Worm (Caenorhabditis elegans) whole organism, L1 larva: ENCODE data around the gene Y56A3A.2.

Experiments
- alr-1 ChIP-seq: fragments of 200-800 bp; sonication (Bioruptor generic); optimal IDR thresholded peaks from 2 replicates; lab custom pipeline; 2018; ENCODE audit warnings: borderline replicate concordance, mild to moderate bottlenecking, missing genetic modification characterization, missing compliant biosample characterization
- aly-2 ChIP-seq: fragments of 150-350 bp; optimal IDR thresholded peaks from 2 replicates; lab custom pipeline; 2014; ENCODE audit warnings: missing biosample characterization, missing genetic modification characterization
- blmp-1 ChIP-seq: fragments of 150-350 bp; optimal IDR thresholded peaks from 2 replicates; lab custom pipeline; 2014; ENCODE audit warnings: missing biosample characterization, missing genetic modification characterization
- dpl-1 ChIP-seq, 3 experiments: fragments of 150-350 bp in 2 of 3; sonication (generic microtip) in 1 of 3; optimal IDR thresholded peaks; 2 replicates each; lab custom pipeline; 2014 to 2017; ENCODE audit warnings: missing biosample characterization in 3 of 3, missing genetic modification characterization in 3 of 3, missing genetic modification reagents in 3 of 3
- fos-1 ChIP-seq: fragments of 150-350 bp; optimal IDR thresholded peaks from 2 replicates; lab custom pipeline; 2014; ENCODE audit warnings: missing biosample characterization, missing genetic modification characterization
- nhr-237 ChIP-seq: fragments of 150-350 bp; optimal IDR thresholded peaks from 2 replicates; lab custom pipeline; 2014; ENCODE audit warnings: missing biosample characterization, missing genetic modification characterization
- nhr-76 ChIP-seq: sonication (generic microtip); optimal IDR thresholded peaks from 2 replicates; lab custom pipeline; 2017; ENCODE audit warnings: missing biosample characterization, missing genetic modification characterization
- nhr-84 ChIP-seq: sonication (generic microtip); optimal IDR thresholded peaks from 2 replicates; lab custom pipeline; 2017; ENCODE audit warnings: missing biosample characterization, missing genetic modification characterization
- sox-4 ChIP-seq: sonication (generic microtip); optimal IDR thresholded peaks from 2 replicates; lab custom pipeline; 2016; ENCODE audit warnings: missing genetic modification characterization, missing compliant biosample characterization
- unc-62 ChIP-seq: fragments of 150-350 bp; optimal IDR thresholded peaks from 2 replicates; lab custom pipeline; 2014; ENCODE audit warnings: missing biosample characterization, missing genetic modification reagents, missing genetic modification characterization
- zag-1 ChIP-seq: fragments of 150-350 bp; optimal IDR thresholded peaks from 2 replicates; lab custom pipeline; 2014; ENCODE audit warnings: missing biosample characterization, missing genetic modification characterization

- no peak for TF ChIP-seq nhr-237 (tag; lab: Kevin White, UChicago)
- no peak for TF ChIP-seq aly-2 (tag; lab: Kevin White, UChicago)
- no peak for TF ChIP-seq dpl-1 (GFP tag; optimal IDR thresholded peaks at IDR 0.05; lab: Kevin White, UChicago)
- TF ChIP-seq alr-1 (tag; lab: Kevin White, UChicago): no peak
- no peak for TF ChIP-seq unc-62 (GFP tag; lab: Kevin White, UChicago)
- TF ChIP-seq zag-1 (tag; lab: Kevin White, UChicago): no peak
- TF ChIP-seq nhr-84 (tag; lab: Kevin White, UChicago): no peak
- no peak for TF ChIP-seq sox-4 (tag; lab: Kevin White, UChicago)
- no peak for TF ChIP-seq blmp-1 (tag; lab: Kevin White, UChicago)
- TF ChIP-seq nhr-76 (tag; lab: Kevin White, UChicago): no peak
- no peak for TF ChIP-seq fos-1
Observed at ce11 chrIII:11833449-11833848, 28.6 kb downstream of the Y56A3A.2 start.
